Worm (Caenorhabditis elegans) whole organism, L4 larva: Measurements from ENCODE around the gene glb-7.

Experiments
- F10B5.3 ChIP-seq: sonication (generic microtip); optimal IDR thresholded peaks from 2 replicates; lab custom pipeline; 2016; ENCODE audit warnings: mild to moderate bottlenecking, missing genetic modification characterization, missing compliant biosample characterization
- ceh-82 ChIP-seq: sonication (generic microtip); optimal IDR thresholded peaks from 2 replicates; lab custom pipeline; 2017; ENCODE audit warnings: missing biosample characterization, missing genetic modification characterization
- mdl-1 ChIP-seq, 2 experiments: fragments of 150-350 bp in 1 of 2; sonication (generic microtip) in 1 of 2; optimal IDR thresholded peaks; 2 replicates each; lab custom pipeline; 2014 to 2017; ENCODE audit warnings: missing biosample characterization in 2 of 2, missing genetic modification characterization in 2 of 2
- mxl-2 ChIP-seq: fragments of 200-800 bp; sonication (Bioruptor generic); conservative IDR thresholded peaks from 2 replicates; pipeline ENCODE4 v1.3.6; 2022; ENCODE audit warnings: missing genetic modification reagents, missing genetic modification characterization, missing compliant biosample characterization
- pqm-1 ChIP-seq: sonication (generic microtip); optimal IDR thresholded peaks from 2 replicates; lab custom pipeline; 2017; ENCODE audit warnings: missing biosample characterization, missing genetic modification characterization
- sdz-12 ChIP-seq: fragments of 200-800 bp; sonication (Bioruptor generic); optimal IDR thresholded peaks from 2 replicates; lab custom pipeline; 2018; ENCODE audit warnings: mild to moderate bottlenecking, missing genetic modification characterization, missing compliant biosample characterization
- tra-1 ChIP-seq: fragments of 200-800 bp; sonication (Bioruptor generic); IDR thresholded peaks from 2 replicates; pipeline ENCODE4 v1.3.6; 2022; ENCODE audit warnings: missing genetic modification reagents, missing genetic modification characterization, missing compliant biosample characterization
- unc-62 ChIP-seq, 3 experiments: fragments of 150-350 bp in 1 of 3; sonication (generic microtip); optimal IDR thresholded peaks in 2 of 3; peaks in 1 of 3; 1 replicate in 1 of 3; 2 replicates in 2 of 3; lab custom pipeline; 2014 to 2017; ENCODE audit warnings: missing biosample characterization in 3 of 3, missing genetic modification characterization in 3 of 3, missing genetic modification reagents in 3 of 3, missing genotype in 1 of 3
- ztf-11 ChIP-seq: fragments of 150-350 bp; optimal IDR thresholded peaks from 2 replicates; lab custom pipeline; 2014; ENCODE audit warnings: missing biosample characterization, missing genetic modification characterization

DNA sequence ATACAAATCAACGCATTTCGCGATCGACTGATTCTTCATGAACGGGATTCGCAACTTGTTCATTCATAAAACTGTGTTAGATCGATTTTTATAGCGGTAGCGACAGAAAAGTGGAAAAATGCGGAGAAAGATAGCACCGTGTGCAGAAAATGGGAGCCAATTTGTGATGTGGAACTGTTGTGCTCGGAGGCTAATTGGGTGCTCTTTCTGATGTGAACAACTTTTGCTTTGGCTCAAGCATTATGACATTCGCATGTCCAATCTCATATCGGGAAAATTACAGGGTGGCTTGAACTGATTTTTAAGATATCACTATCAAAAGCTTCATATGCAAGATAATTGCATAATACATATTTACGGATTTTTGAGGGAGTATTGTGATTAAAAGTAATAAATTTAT is 22.8 kb upstream of the glb-7 start, which contains the start of gene C23H5.11:
- TF ChIP-seq unc-62 (GFP tag; optimal IDR thresholded peaks at IDR 0.05 in 1 of 2; lab: Kevin White, UChicago), result no peak
- TF ChIP-seq unc-62 (tag; optimal IDR thresholded peaks at IDR 0.05; lab: Kevin White, UChicago), result no peak
- TF ChIP-seq mxl-2 (GFP tag; lab: Robert Waterston, UW), result no peak
- no peak for TF ChIP-seq F10B5.3 (tag; lab: Kevin White, UChicago)
- TF ChIP-seq ceh-82, result no peak
- TF ChIP-seq tra-1, result no peak
- no peak for TF ChIP-seq mdl-1 (tag; optimal IDR thresholded peaks at IDR 0.05; lab: Kevin White, UChicago)
- TF ChIP-seq sdz-12 (GFP tag; lab: Kevin White, UChicago), result no peak
- TF ChIP-seq ztf-11, result no peak
- TF ChIP-seq pqm-1 (tag; lab: Kevin White, UChicago), result no peak
